Fruit fly (Drosophila melanogaster) whole organism, prepupa: Measurements from ENCODE around the gene kri.
A peak's percentile ranks its signal among the peaks of the same experiment; 100 is the strongest.

Experiments
- Blimp-1 ChIP-seq: fragments of 200-800 bp; sonication (Bioruptor generic); optimal IDR thresholded peaks from 3 replicates; lab custom pipeline; 2017; ENCODE audit warnings: missing biosample characterization, missing genetic modification characterization, mild to moderate bottlenecking, moderate library complexity, missing genetic modification reagents
- CG10669 ChIP-seq: fragments of 200-800 bp; sonication (Bioruptor generic); optimal IDR thresholded peaks from 3 replicates; lab custom pipeline; 2018; ENCODE audit warnings: missing biosample characterization, mild to moderate bottlenecking, missing genetic modification characterization, moderate library complexity
- CG11294 ChIP-seq: fragments of 200-800 bp; sonication (Bioruptor generic); IDR thresholded peaks from 2 replicates; pipeline ENCODE4 v1.3.6; 2022; ENCODE audit warnings: missing biosample characterization, missing genetic modification characterization
- CG11762 ChIP-seq: fragments of 200-800 bp; sonication (Bioruptor generic); optimal IDR thresholded peaks from 3 replicates; lab custom pipeline; 2016; ENCODE audit warnings: missing biosample characterization, missing genetic modification characterization; ENCODE audit not compliant: insufficient read depth
- CG15336 ChIP-seq: fragments of 200-800 bp; sonication (Bioruptor generic); IDR thresholded peaks from 2 replicates; pipeline ENCODE4 v1.3.6; 2022; ENCODE audit warnings: missing biosample characterization, missing genetic modification characterization
- CG1621 ChIP-seq: fragments of 200-800 bp; sonication (Bioruptor generic); optimal IDR thresholded peaks from 3 replicates; lab custom pipeline; 2018; ENCODE audit warnings: missing biosample characterization, mild to moderate bottlenecking, missing genetic modification characterization
- CG16779 ChIP-seq: fragments of 200-800 bp; sonication (Bioruptor generic); optimal IDR thresholded peaks from 3 replicates; lab custom pipeline; 2017; ENCODE audit warnings: missing biosample characterization, mild to moderate bottlenecking, missing genetic modification characterization
- CG31627 ChIP-seq: fragments of 200-800 bp; sonication (Bioruptor generic); optimal IDR thresholded peaks from 3 replicates; lab custom pipeline; 2016; ENCODE audit warnings: missing biosample characterization, missing genetic modification characterization
- CG32006 ChIP-seq: fragments of 200-800 bp; sonication (Bioruptor generic); optimal IDR thresholded peaks from 3 replicates; lab custom pipeline; 2017; ENCODE audit warnings: missing biosample characterization, mild to moderate bottlenecking, missing genetic modification characterization
- CG34406 ChIP-seq: fragments of 200-800 bp; sonication (Bioruptor generic); optimal IDR thresholded peaks from 3 replicates; lab custom pipeline; 2016; ENCODE audit warnings: missing biosample characterization, missing genetic modification characterization
- CG3919 ChIP-seq: fragments of 200-800 bp; sonication (Bioruptor generic); optimal IDR thresholded peaks from 3 replicates; lab custom pipeline; 2016; ENCODE audit warnings: missing biosample characterization, missing genetic modification characterization
- CG4318 ChIP-seq: fragments of 200-800 bp; sonication (Bioruptor generic); optimal IDR thresholded peaks from 3 replicates; lab custom pipeline; 2017; ENCODE audit warnings: missing biosample characterization, mild to moderate bottlenecking, missing genetic modification characterization
- CG6792 ChIP-seq: fragments of 200-800 bp; sonication (Bioruptor generic); optimal IDR thresholded peaks from 3 replicates; lab custom pipeline; 2016; ENCODE audit warnings: missing biosample characterization, missing genetic modification characterization
- CG6808 ChIP-seq: fragments of 200-800 bp; sonication (Bioruptor generic); optimal IDR thresholded peaks from 3 replicates; lab custom pipeline; 2017; ENCODE audit warnings: missing biosample characterization, missing genetic modification characterization, mild to moderate bottlenecking, moderate library complexity, missing genetic modification reagents
- CG6854 ChIP-seq: fragments of 200-800 bp; sonication (Bioruptor generic); optimal IDR thresholded peaks from 2 replicates; lab custom pipeline; 2017; ENCODE audit warnings: missing biosample characterization, mild to moderate bottlenecking, missing genetic modification characterization
- CG7368 ChIP-seq: fragments of 200-800 bp; sonication (Bioruptor generic); optimal IDR thresholded peaks from 3 replicates; lab custom pipeline; 2016; ENCODE audit warnings: missing biosample characterization, missing genetic modification characterization
- CG8119 ChIP-seq: fragments of 200-800 bp; sonication (Bioruptor generic); IDR thresholded peaks from 3 replicates; pipeline ENCODE4 v1.3.6; 2022; ENCODE audit warnings: missing biosample characterization, missing genetic modification characterization
- CG8632 ChIP-seq: fragments of 200-800 bp; sonication (Bioruptor generic); optimal IDR thresholded peaks from 3 replicates; lab custom pipeline; 2016; ENCODE audit warnings: missing biosample characterization, missing genetic modification characterization
- Eip78C ChIP-seq: fragments of 200-800 bp; sonication (Bioruptor generic); peaks from one replicate; lab custom pipeline; 2016; ENCODE audit warnings: missing biosample characterization, missing genetic modification characterization
- Eip93F ChIP-seq: fragments of 200-800 bp; sonication (Bioruptor generic); optimal IDR thresholded peaks from 2 replicates; lab custom pipeline; 2016; ENCODE audit warnings: missing biosample characterization, mild to moderate bottlenecking, missing genetic modification characterization
- Ets21C ChIP-seq: fragments of 200-800 bp; sonication (Bioruptor generic); optimal IDR thresholded peaks from 3 replicates; lab custom pipeline; 2016; ENCODE audit warnings: missing biosample characterization, missing genetic modification characterization
- Ets96B ChIP-seq: fragments of 200-800 bp; optimal IDR thresholded peaks from 2 replicates; lab custom pipeline; 2019; ENCODE audit warnings: missing biosample characterization, mild to moderate bottlenecking, missing genetic modification characterization, moderate library complexity
- Gug ChIP-seq: fragments of 200-800 bp; sonication (Bioruptor generic); IDR thresholded peaks from 2 replicates; pipeline ENCODE4 v1.3.6; 2022; ENCODE audit warnings: missing biosample characterization, missing genetic modification characterization
- Hr38 ChIP-seq: sonication (Bioruptor generic); optimal IDR thresholded peaks from 2 replicates; lab custom pipeline; 2016; ENCODE audit warnings: missing biosample characterization, missing genetic modification characterization
- Hr39 ChIP-seq: fragments of 200-800 bp; sonication (Bioruptor generic); optimal IDR thresholded peaks from 2 replicates; lab custom pipeline; 2016; ENCODE audit warnings: missing biosample characterization, missing genetic modification characterization
- Hr4 ChIP-seq: fragments of 200-800 bp; sonication (Bioruptor generic); optimal IDR thresholded peaks from 3 replicates; lab custom pipeline; 2016; ENCODE audit warnings: missing biosample characterization, missing genetic modification characterization
- Lpt ChIP-seq: fragments of 200-800 bp; sonication (Bioruptor generic); optimal IDR thresholded peaks from 3 replicates; lab custom pipeline; 2016; ENCODE audit warnings: missing biosample characterization, missing genetic modification characterization
- Met ChIP-seq: fragments of 200-800 bp; sonication (Bioruptor generic); optimal IDR thresholded peaks from 3 replicates; lab custom pipeline; 2016; ENCODE audit warnings: missing biosample characterization, missing genetic modification characterization
- Smox ChIP-seq: fragments of 200-800 bp; sonication (Bioruptor generic); optimal IDR thresholded peaks from 3 replicates; lab custom pipeline; 2016; ENCODE audit warnings: missing biosample characterization, missing genetic modification characterization
- Sox102F ChIP-seq: fragments of 200-800 bp; sonication (Bioruptor generic); optimal IDR thresholded peaks from 2 replicates; lab custom pipeline; 2016; ENCODE audit warnings: missing biosample characterization, mild to moderate bottlenecking, missing genetic modification characterization
- Sox14 ChIP-seq: fragments of 200-800 bp; sonication (Bioruptor generic); optimal IDR thresholded peaks from 3 replicates; lab custom pipeline; 2016; ENCODE audit warnings: missing biosample characterization, missing genetic modification characterization
- acj6 ChIP-seq: fragments of 200-800 bp; sonication (Bioruptor generic); optimal IDR thresholded peaks from 3 replicates; lab custom pipeline; 2016; ENCODE audit warnings: missing biosample characterization, missing genetic modification characterization
- cyc ChIP-seq: fragments of 200-800 bp; sonication (Bioruptor generic); optimal IDR thresholded peaks from 3 replicates; lab custom pipeline; 2016; ENCODE audit warnings: missing biosample characterization, missing genetic modification characterization
- esn ChIP-seq: fragments of 200-800 bp; sonication (Bioruptor generic); optimal IDR thresholded peaks from 2 replicates; lab custom pipeline; 2016; ENCODE audit warnings: missing biosample characterization, mild to moderate bottlenecking, missing genetic modification characterization, moderate library complexity
- fd59A ChIP-seq: fragments of 200-800 bp; sonication (Bioruptor generic); optimal IDR thresholded peaks from 2 replicates; lab custom pipeline; 2017; ENCODE audit warnings: missing biosample characterization, mild to moderate bottlenecking, missing genetic modification characterization, missing genetic modification reagents
- fd85E ChIP-seq: fragments of 200-800 bp; sonication (Bioruptor generic); optimal IDR thresholded peaks from 3 replicates; lab custom pipeline; 2016; ENCODE audit warnings: missing biosample characterization, missing genetic modification characterization
- fkh ChIP-seq: fragments of 200-800 bp; sonication (Bioruptor generic); optimal IDR thresholded peaks from 3 replicates; lab custom pipeline; 2017; ENCODE audit warnings: missing biosample characterization, mild to moderate bottlenecking, missing genetic modification characterization, moderate library complexity
- lz ChIP-seq: fragments of 200-800 bp; sonication (Bioruptor generic); optimal IDR thresholded peaks from 3 replicates; lab custom pipeline; 2016; ENCODE audit warnings: missing biosample characterization, missing genetic modification characterization
- salr ChIP-seq, 2 experiments: fragments of 200-800 bp; sonication (Bioruptor generic); optimal IDR thresholded peaks; 3 replicates each; lab custom pipeline; 2016 to 2018; ENCODE audit warnings: missing biosample characterization in 2 of 2, missing genetic modification characterization in 2 of 2, mild to moderate bottlenecking in 1 of 2
- ss ChIP-seq, 2 experiments: fragments of 200-800 bp; sonication (Bioruptor generic); optimal IDR thresholded peaks; 2 replicates in 1 of 2; 3 replicates in 1 of 2; lab custom pipeline; 2017 to 2018; ENCODE audit warnings: mild to moderate bottlenecking in 2 of 2, missing biosample characterization in 2 of 2, missing genetic modification characterization in 2 of 2, moderate library complexity in 1 of 2
- topi ChIP-seq: fragments of 200-800 bp; sonication (Bioruptor generic); optimal IDR thresholded peaks from 3 replicates; lab custom pipeline; 2016; ENCODE audit warnings: missing biosample characterization, missing genetic modification characterization
- vri ChIP-seq: fragments of 200-800 bp; sonication (Bioruptor generic); optimal IDR thresholded peaks from 3 replicates; lab custom pipeline; 2016; ENCODE audit warnings: missing biosample characterization, mild to moderate bottlenecking, missing genetic modification characterization

Gene kri

dm6 chr3L:5835887-5836646 lies 25.3 kb downstream of the kri start (continued):
- peak; percentile 46 for TF ChIP-seq Ets96B (tag; lab: Kevin White, UChicago)
- TF ChIP-seq CG8119 (GFP tag; lab: Robert Waterston, UW) = peak; percentile 42; the same call in 1 of the 3 replicates
- TF ChIP-seq Sox14 (GFP tag; lab: Kevin White, UChicago) = peak; percentile 49
- TF ChIP-seq CG3919 (GFP tag; lab: Kevin White, UChicago) = peak; percentile 51
- peak; percentile 44 for TF ChIP-seq esn (GFP tag; lab: Kevin White, UChicago)

- TF ChIP-seq esn (GFP tag; lab: Kevin White, UChicago) (no peak), Eip78C (GFP tag; lab: Kevin White, UChicago) (peak; percentile 51), Hr38 (no peak), Eip93F (GFP tag; lab: Kevin White, UChicago) (no peak), Ets96B (tag; lab: Kevin White, UChicago) (no peak), CG32006 (GFP tag; lab: Kevin White, UChicago) (peak; percentile 24), cyc (GFP tag; lab: Kevin White, UChicago) (no peak), CG6792 (GFP tag; lab: Kevin White, UChicago) (no peak), Hr4 (GFP tag; lab: Kevin White, UChicago) (no peak), Met (GFP tag; lab: Kevin White, UChicago) (no peak), CG31627 (GFP tag; lab: Kevin White, UChicago) (no peak), Gug (GFP tag; lab: Robert Waterston, UW) (no peak)
Observed at dm6 chr3L:5838295-5838694, 27.5 kb downstream of the kri start.

- TF ChIP-seq CG8119 (GFP tag; lab: Robert Waterston, UW) (0 out of 3 replicates have a peak, but pooled peaks have one; percentile 17), CG10669 (GFP tag; lab: Kevin White, UChicago) (no peak), Smox (GFP tag; lab: Kevin White, UChicago) (no peak), CG15336 (peak; percentile 24; the same call in 1 of the 2 replicates), topi (no peak)
- TF ChIP-seq, all 60 proteins: peak for 2
Observed at dm6 chr3L:5838880-5839279, 28.1 kb downstream of the kri start.

- TF ChIP-seq CG15336 (no peak), Hr38 (no peak), CG7368 (GFP tag; lab: Kevin White, UChicago) (no peak), Blimp-1 (GFP tag; lab: Kevin White, UChicago) (no peak), topi (peak; percentile 34), Eip93F (GFP tag; lab: Kevin White, UChicago) (no peak), fd59A (no peak), CG32006 (GFP tag; lab: Kevin White, UChicago) (peak; percentile 31), vri (no peak), Eip78C (GFP tag; lab: Kevin White, UChicago) (peak; percentile 36), fkh (GFP tag; lab: Kevin White, UChicago) (no peak), cyc (GFP tag; lab: Kevin White, UChicago) (peak; percentile 40), Hr4 (GFP tag; lab: Kevin White, UChicago) (no peak), CG1621 (tag; lab: Kevin White, UChicago) (no peak), CG11762 (GFP tag; lab: Kevin White, UChicago) (no peak), acj6 (GFP tag; lab: Kevin White, UChicago) (peak; percentile 27), fd85E (GFP tag; lab: Kevin White, UChicago) (no peak), Sox102F (GFP tag; lab: Kevin White, UChicago) (no peak), ss (GFP tag; optimal IDR thresholded peaks at IDR 0.05; lab: Kevin White, UChicago) (no peak), CG6808 (GFP tag; lab: Kevin White, UChicago) (no peak), CG8632 (GFP tag; lab: Kevin White, UChicago) (no peak), Ets21C (GFP tag; lab: Kevin White, UChicago) (no peak), CG16779 (no peak), CG34406 (no peak), esn (GFP tag; lab: Kevin White, UChicago) (peak; percentile 32), CG4318 (GFP tag; lab: Kevin White, UChicago) (no peak), CG11294 (GFP tag; lab: Robert Waterston, UW) (no peak), CG6792 (GFP tag; lab: Kevin White, UChicago) (peak; percentile 3), Hr39 (peak; percentile 7), salr (GFP tag; optimal IDR thresholded peaks at IDR 0.05; lab: Kevin White, UChicago) (no peak), lz (GFP tag; lab: Kevin White, UChicago) (peak; percentile 20), Lpt (GFP tag; lab: Kevin White, UChicago) (no peak), CG8119 (GFP tag; lab: Robert Waterston, UW) (no peak), Gug (GFP tag; lab: Robert Waterston, UW) (peak; percentile 25; the same call in 1 of the 2 replicates), CG6854 (GFP tag; lab: Kevin White, UChicago) (no peak)
Observed at dm6 chr3L:5840847-5841246, 30.1 kb downstream of the kri start.
